Worm (Caenorhabditis elegans): ENCODE results near the gene nhr-277.

nhr-277 gene

DNA sequence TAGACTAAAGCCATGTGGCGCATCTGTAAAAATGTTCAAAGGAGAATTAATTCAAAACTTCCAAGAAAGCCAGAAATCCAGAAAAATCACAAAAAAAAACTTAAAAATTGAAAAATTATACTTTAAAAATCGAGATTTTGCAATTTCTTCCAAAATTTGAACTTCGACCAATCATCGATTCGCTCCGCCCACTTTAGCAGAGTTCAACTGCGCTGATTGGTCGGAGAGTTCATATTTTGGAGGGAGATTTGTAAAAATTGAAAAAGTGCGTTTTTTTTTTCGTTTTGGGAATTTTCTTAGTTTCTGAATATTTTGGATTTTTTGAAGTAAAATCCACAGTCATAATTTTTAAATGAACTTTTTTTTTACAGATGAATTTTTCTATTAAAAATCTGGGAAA is 51.2 kb downstream of the nhr-277 start:
- TF ChIP-seq ceh-13 (GFP tag; optimal IDR thresholded peaks at IDR 0.05) (no peak), hmbx-1 (tag; optimal IDR thresholded peaks at IDR 0.05) (no peak), hmg-4 (GFP tag; optimal IDR thresholded peaks at IDR 0.05) (no peak), flt-1 (GFP tag; IDR thresholded peaks at IDR 0.05) (no peak), aly-1 (tag; optimal IDR thresholded peaks at IDR 0.05) (no peak), B0310.2 (tag; optimal IDR thresholded peaks at IDR 0.05) (no peak), pes-1 (GFP tag; IDR thresholded peaks at IDR 0.05) (no peak), F13C5.2 (tag; optimal IDR thresholded peaks at IDR 0.05) (no peak), tbx-37 (GFP tag; conservative IDR thresholded peaks at IDR 0.05) (no peak), ama-1 (optimal IDR thresholded peaks at IDR 0.05) (no peak), tbx-11 (GFP tag; IDR thresholded peaks at IDR 0.05) (no peak), tra-4 (tag; optimal IDR thresholded peaks at IDR 0.05) (no peak), hnd-1 (tag; optimal IDR thresholded peaks at IDR 0.05) (no peak), ets-7 (tag; optimal IDR thresholded peaks at IDR 0.05) (no peak), scrt-1 (GFP tag; IDR thresholded peaks at IDR 0.05) (no peak), sea-1 (GFP tag; conservative IDR thresholded peaks at IDR 0.05) (no peak), ceh-36 (tag; optimal IDR thresholded peaks at IDR 0.05) (no peak)

Data from whole organism, early embryonic.